Worm (Caenorhabditis elegans) whole organism, young adult: ENCODE measurements around the gene srh-212.

ENCODE experiments used
- B0019.2 ChIP-seq: fragments of 200-800 bp; sonication (Bioruptor generic); conservative IDR thresholded peaks from 2 replicates; pipeline ENCODE4 v1.3.6; 2022; ENCODE audit warnings: missing genetic modification reagents, missing genetic modification characterization, missing compliant biosample characterization
- B0035.1 ChIP-seq: sonication (generic microtip); optimal IDR thresholded peaks from 2 replicates; lab custom pipeline; 2016; ENCODE audit warnings: missing genetic modification characterization, mild to moderate bottlenecking, missing compliant biosample characterization, missing genotype, missing genetic modification reagents
- C17E4.6 ChIP-seq: fragments of 200-800 bp; sonication (Bioruptor generic); IDR thresholded peaks from 2 replicates; pipeline ENCODE4 v1.3.6; 2022; ENCODE audit warnings: missing genetic modification reagents, missing genetic modification characterization, missing compliant biosample characterization
- D2030.7 ChIP-seq: fragments of 200-800 bp; sonication (Bioruptor generic); IDR thresholded peaks from 2 replicates; pipeline ENCODE4 v1.3.6; 2022; ENCODE audit warnings: missing genetic modification reagents, missing genetic modification characterization, missing compliant biosample characterization
- F33H1.4 ChIP-seq: fragments of 200-800 bp; sonication (Bioruptor generic); IDR thresholded peaks from 2 replicates; pipeline ENCODE4 v1.3.6; 2022; ENCODE audit warnings: missing genetic modification reagents, missing genetic modification characterization, missing compliant biosample characterization
- F39B2.1 ChIP-seq: fragments of 200-800 bp; sonication (Bioruptor generic); IDR thresholded peaks from 2 replicates; pipeline ENCODE4 v1.3.6; 2022; ENCODE audit warnings: missing genetic modification reagents, missing genetic modification characterization, missing compliant biosample characterization
- F52B5.7 ChIP-seq: sonication (generic microtip); optimal IDR thresholded peaks from 2 replicates; lab custom pipeline; 2016; ENCODE audit warnings: mild to moderate bottlenecking, missing genetic modification characterization, missing compliant biosample characterization
- ZK185.1 ChIP-seq: sonication (generic microtip); optimal IDR thresholded peaks from 2 replicates; lab custom pipeline; 2016; ENCODE audit warnings: mild to moderate bottlenecking, missing genetic modification characterization, missing compliant biosample characterization; ENCODE audit not compliant: poor library complexity, severe bottlenecking
- ama-1 ChIP-seq, 3 experiments: fragments of 150-350 bp in 1 of 3; sonication (generic microtip) in 2 of 3; optimal IDR thresholded peaks; 2 replicates each; lab custom pipeline; 2014 to 2018; ENCODE audit warnings: missing biosample characterization in 2 of 3, missing genetic modification characterization in 2 of 3, missing genetic modification reagents in 2 of 3
- aptf-2 ChIP-seq: fragments of 200-800 bp; sonication (Bioruptor generic); conservative IDR thresholded peaks from 2 replicates; pipeline ENCODE4 v1.3.6; 2022; ENCODE audit warnings: missing genetic modification reagents, missing genetic modification characterization, missing compliant biosample characterization
- aptf-3 ChIP-seq: fragments of 200-800 bp; sonication (Bioruptor generic); IDR thresholded peaks from 2 replicates; pipeline ENCODE4 v1.3.6; 2022; ENCODE audit warnings: missing genetic modification characterization, missing compliant biosample characterization
- attf-3 ChIP-seq: fragments of 200-800 bp; sonication (Bioruptor generic); conservative IDR thresholded peaks from 2 replicates; pipeline ENCODE4 v1.3.6; 2022; ENCODE audit warnings: missing genetic modification reagents, missing genetic modification characterization, missing compliant biosample characterization
- attf-5 ChIP-seq: fragments of 200-800 bp; sonication (Bioruptor generic); optimal IDR thresholded peaks from 2 replicates; lab custom pipeline; 2018; ENCODE audit warnings: mild to moderate bottlenecking, missing genetic modification characterization, missing compliant biosample characterization
- cebp-1 ChIP-seq, 2 experiments: fragments of 200-800 bp in 1 of 2; sonication (Bioruptor generic) in 1 of 2; sonication (generic microtip) in 1 of 2; IDR thresholded peaks in 1 of 2; optimal IDR thresholded peaks in 1 of 2; 2 replicates each; pipeline versions ENCODE4 v1.3.6 to Lab custom; 2017 to 2022; ENCODE audit warnings: missing compliant biosample characterization in 2 of 2, missing genetic modification characterization in 2 of 2, mild to moderate bottlenecking in 1 of 2, missing genetic modification reagents in 1 of 2, moderate library complexity in 1 of 2
- cebp-2 ChIP-seq: fragments of 200-800 bp; sonication (Bioruptor generic); IDR thresholded peaks from 2 replicates; pipeline ENCODE4 v1.3.6; 2022; ENCODE audit warnings: missing genetic modification characterization, missing compliant biosample characterization
- ceh-79 ChIP-seq: sonication (generic microtip); optimal IDR thresholded peaks from 2 replicates; lab custom pipeline; 2017; ENCODE audit warnings: mild to moderate bottlenecking, missing genetic modification characterization, missing compliant biosample characterization
- efl-1 ChIP-seq: fragments of 150-350 bp; optimal IDR thresholded peaks from 2 replicates; lab custom pipeline; 2014; ENCODE audit warnings: missing biosample characterization, missing genetic modification reagents, missing genetic modification characterization
- ekl-4 ChIP-seq: fragments of 200-800 bp; sonication (Bioruptor generic); IDR thresholded peaks from 2 replicates; pipeline ENCODE4 v1.3.6; 2022; ENCODE audit warnings: missing genetic modification reagents, missing genetic modification characterization, missing compliant biosample characterization
- fkh-3 ChIP-seq: sonication (generic microtip); optimal IDR thresholded peaks from 2 replicates; lab custom pipeline; 2016; ENCODE audit warnings: mild to moderate bottlenecking, missing genetic modification characterization, missing compliant biosample characterization
- him-1 ChIP-seq: sonication (generic microtip); optimal IDR thresholded peaks from 2 replicates; lab custom pipeline; 2016; ENCODE audit warnings: missing genotype, missing genetic modification reagents, missing genetic modification characterization, missing compliant biosample characterization
- hmg-1.2 ChIP-seq: fragments of 200-800 bp; sonication (Bioruptor generic); IDR thresholded peaks from 2 replicates; pipeline ENCODE4 v1.3.6; 2022; ENCODE audit warnings: missing genetic modification reagents, missing genetic modification characterization, missing compliant biosample characterization
- hmg-20 ChIP-seq: fragments of 200-800 bp; sonication (Bioruptor generic); IDR thresholded peaks from 2 replicates; pipeline ENCODE4 v1.3.6; 2022; ENCODE audit warnings: missing genetic modification reagents, missing genetic modification characterization, missing compliant biosample characterization
- hsf-1 ChIP-seq: fragments of 200-800 bp; sonication (Bioruptor generic); IDR thresholded peaks from 2 replicates; pipeline ENCODE4 v1.3.6; 2022; ENCODE audit warnings: missing genetic modification reagents, missing genetic modification characterization, missing compliant biosample characterization
- lag-1 ChIP-seq: fragments of 200-800 bp; sonication (Bioruptor generic); IDR thresholded peaks from 2 replicates; pipeline ENCODE4 v1.3.6; 2022; ENCODE audit warnings: missing genetic modification reagents, missing genetic modification characterization, missing compliant biosample characterization
- lin-40 ChIP-seq: sonication (generic microtip); optimal IDR thresholded peaks from 2 replicates; lab custom pipeline; 2016; ENCODE audit warnings: missing genetic modification characterization, mild to moderate bottlenecking, missing compliant biosample characterization, missing genotype, missing genetic modification reagents
- lin-54 ChIP-seq: fragments of 200-800 bp; sonication (Bioruptor generic); optimal IDR thresholded peaks from 2 replicates; lab custom pipeline; 2018; ENCODE audit warnings: mild to moderate bottlenecking, missing genetic modification characterization, missing compliant biosample characterization
- lsl-1 ChIP-seq: fragments of 200-800 bp; sonication (Bioruptor generic); optimal IDR thresholded peaks from 2 replicates; lab custom pipeline; 2018; ENCODE audit warnings: mild to moderate bottlenecking, missing genetic modification characterization, moderate library complexity, missing compliant biosample characterization
- madf-6 ChIP-seq: fragments of 200-800 bp; sonication (Bioruptor generic); IDR thresholded peaks from 2 replicates; pipeline ENCODE4 v1.3.6; 2022; ENCODE audit warnings: missing genetic modification reagents, missing genetic modification characterization, missing compliant biosample characterization
- mcd-1 ChIP-seq: fragments of 200-800 bp; sonication (Bioruptor generic); IDR thresholded peaks from 2 replicates; pipeline ENCODE4 v1.3.6; 2022; ENCODE audit warnings: missing genetic modification reagents, missing genetic modification characterization, missing compliant biosample characterization
- nfya-2 ChIP-seq: fragments of 200-800 bp; sonication (Bioruptor generic); IDR thresholded peaks from 2 replicates; pipeline ENCODE4 v1.3.6; 2022; ENCODE audit warnings: missing genetic modification reagents, missing genetic modification characterization, missing compliant biosample characterization
- nfyb-1 ChIP-seq: fragments of 200-800 bp; sonication (Bioruptor generic); IDR thresholded peaks from 2 replicates; pipeline ENCODE4 v1.3.6; 2022; ENCODE audit warnings: missing genetic modification reagents, missing genetic modification characterization, missing compliant biosample characterization
- nhr-90 ChIP-seq: sonication (generic microtip); optimal IDR thresholded peaks from 2 replicates; lab custom pipeline; 2016; ENCODE audit warnings: missing genotype, mild to moderate bottlenecking, missing genetic modification characterization, missing compliant biosample characterization
- pbrm-1 ChIP-seq: fragments of 200-800 bp; sonication (Bioruptor generic); IDR thresholded peaks from 2 replicates; pipeline ENCODE4 v1.3.6; 2022; ENCODE audit warnings: missing genetic modification reagents, missing genetic modification characterization, missing compliant biosample characterization
- repo-1 ChIP-seq: sonication (generic microtip); optimal IDR thresholded peaks from 2 replicates; lab custom pipeline; 2017; ENCODE audit warnings: mild to moderate bottlenecking, missing genetic modification characterization, missing compliant biosample characterization
- rpc-1 ChIP-seq, 2 experiments: fragments of 150-350 bp in 1 of 2; sonication (generic microtip) in 1 of 2; optimal IDR thresholded peaks; 2 replicates each; lab custom pipeline; 2014 to 2018; ENCODE audit warnings: missing biosample characterization in 1 of 2, missing genetic modification characterization in 1 of 2, missing genetic modification reagents in 1 of 2, missing genotype in 1 of 2
- snpc-1.3 ChIP-seq: sonication (generic microtip); optimal IDR thresholded peaks from 2 replicates; lab custom pipeline; 2017; ENCODE audit warnings: missing genetic modification characterization, mild to moderate bottlenecking, missing compliant biosample characterization, antibody characterized with exemption, moderate library complexity, missing genotype, missing genetic modification reagents; ENCODE audit not compliant: insufficient read depth
- snpc-3.4 ChIP-seq: sonication (generic microtip); optimal IDR thresholded peaks from 2 replicates; lab custom pipeline; 2017; ENCODE audit warnings: missing genetic modification characterization, mild to moderate bottlenecking, missing compliant biosample characterization, antibody characterized with exemption, moderate library complexity, missing genotype, missing genetic modification reagents
- tbp1 ChIP-seq: fragments of 200-800 bp; sonication (Bioruptor generic); optimal IDR thresholded peaks from 2 replicates; lab custom pipeline; 2018; ENCODE audit warnings: mild to moderate bottlenecking, missing genetic modification characterization, missing compliant biosample characterization
- tlf-1 ChIP-seq: fragments of 200-800 bp; sonication (Bioruptor generic); optimal IDR thresholded peaks from 2 replicates; lab custom pipeline; 2018; ENCODE audit warnings: mild to moderate bottlenecking, missing genetic modification characterization, missing compliant biosample characterization
- xnd-1 ChIP-seq: sonication (generic microtip); optimal IDR thresholded peaks from 2 replicates; lab custom pipeline; 2016; ENCODE audit warnings: missing genotype, missing genetic modification reagents, missing genetic modification characterization, missing compliant biosample characterization
- ztf-18 ChIP-seq: sonication (generic microtip); optimal IDR thresholded peaks from 2 replicates; lab custom pipeline; 2016; ENCODE audit warnings: missing genotype, mild to moderate bottlenecking, missing genetic modification characterization, missing compliant biosample characterization
- ztf-22 ChIP-seq: fragments of 200-800 bp; sonication (Bioruptor generic); optimal IDR thresholded peaks from 2 replicates; lab custom pipeline; 2018; ENCODE audit warnings: mild to moderate bottlenecking, missing genetic modification characterization, moderate library complexity, missing compliant biosample characterization
- ztf-3 ChIP-seq: fragments of 200-800 bp; sonication (Bioruptor generic); optimal IDR thresholded peaks from 2 replicates; lab custom pipeline; 2018; ENCODE audit warnings: mild to moderate bottlenecking, missing genetic modification characterization, missing compliant biosample characterization

srh-212 gene

ce11 chrV:3586014-3586689 is 10.8 kb downstream of the srh-212 start, which contains the start of the genes rpl-11.1 and T22F3.2:
Gene rpl-11.1 (minus strand): TSS chrV:3586064.
Gene T22F3.2 (plus strand): TSS chrV:3586639.
- TF ChIP-seq him-1 (tag; lab: Kevin White, UChicago) (no peak), tbp1 (GFP tag; lab: Kevin White, UChicago) (no peak), ekl-4 (GFP tag; lab: Robert Waterston, UW) (0 out of 2 replicates have a peak, but pooled peaks have one; percentile 20), lag-1 (GFP tag; lab: Robert Waterston, UW) (no peak), ztf-3 (GFP tag; lab: Kevin White, UChicago) (no peak), lin-54 (GFP tag; lab: Kevin White, UChicago) (no peak), attf-5 (GFP tag; lab: Kevin White, UChicago) (peak; percentile 41), hmg-1.2 (GFP tag; lab: Robert Waterston, UW) (peak; percentile 91), efl-1 (GFP tag; lab: Kevin White, UChicago) (no peak), nfya-2 (GFP tag; lab: Robert Waterston, UW) (no peak), cebp-1 (GFP tag; IDR thresholded peaks at IDR 0.05; lab: Robert Waterston, UW) (no peak), cebp-1 (tag; optimal IDR thresholded peaks at IDR 0.05; lab: Kevin White, UChicago) (peak; percentile 23), nhr-90 (tag; lab: Kevin White, UChicago) (no peak), F52B5.7 (tag; lab: Kevin White, UChicago) (no peak), lsl-1 (peak; percentile 47), F33H1.4 (GFP tag; lab: Robert Waterston, UW) (peak; percentile 19; the same call in 1 of the 2 replicates), mcd-1 (no peak), B0035.1 (tag; lab: Kevin White, UChicago) (no peak), nfyb-1 (GFP tag; lab: Robert Waterston, UW) (0 out of 2 replicates have a peak, but pooled peaks have one; percentile 17), B0019.2 (GFP tag; lab: Robert Waterston, UW) (no peak), madf-6 (GFP tag; lab: Robert Waterston, UW) (peak; percentile 9; the same call in 1 of the 2 replicates), snpc-1.3 (tag; lab: Kevin White, UChicago) (no peak), attf-3 (GFP tag; lab: Robert Waterston, UW) (no peak), pbrm-1 (GFP tag; lab: Robert Waterston, UW) (no peak), ztf-18 (tag; lab: Kevin White, UChicago) (no peak), repo-1 (tag; lab: Kevin White, UChicago) (no peak)

DNA sequence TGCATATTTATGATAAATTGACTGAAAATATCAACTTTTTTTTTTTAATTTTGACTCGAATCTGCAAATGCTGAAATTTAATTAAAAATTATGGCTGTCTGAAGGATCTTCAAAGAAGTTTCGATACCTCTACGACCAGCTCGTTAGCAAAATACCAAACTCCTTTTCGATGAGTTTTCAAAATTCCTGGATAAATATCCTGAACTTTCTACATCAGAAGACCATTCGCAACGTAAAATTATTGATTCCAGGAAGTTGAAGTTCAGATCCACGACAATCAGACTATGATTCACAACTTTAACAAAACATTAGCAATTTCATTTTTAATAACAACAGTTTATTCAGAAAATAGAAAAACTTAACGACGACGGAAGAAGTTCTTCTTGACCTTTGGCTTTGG is 11.9 kb downstream of the srh-212 start:
- TF ChIP-seq ceh-79 (tag; lab: Kevin White, UChicago) (peak; percentile 2), D2030.7 (peak; percentile 88), cebp-2 (GFP tag; lab: Robert Waterston, UW) (0 out of 2 replicates have a peak, but pooled peaks have one; percentile 52), fkh-3 (no peak), lin-40 (tag; lab: Kevin White, UChicago) (no peak), rpc-1 (optimal IDR thresholded peaks at IDR 0.05; lab: Kevin White, UChicago) (no peak), rpc-1 (tag; optimal IDR thresholded peaks at IDR 0.05; lab: Kevin White, UChicago) (peak; percentile 15), hsf-1 (GFP tag; lab: Robert Waterston, UW) (peak; percentile 73), C17E4.6 (peak; percentile 54; the same call in 1 of the 2 replicates), xnd-1 (tag; lab: Kevin White, UChicago) (peak; percentile 48), F33H1.4 (GFP tag; lab: Robert Waterston, UW) (peak; percentile 54; the same call in 1 of the 2 replicates), lsl-1 (peak; percentile 48), F39B2.1 (0 out of 2 replicates have a peak, but pooled peaks have one; percentile 34), tlf-1 (GFP tag; lab: Kevin White, UChicago) (peak; percentile 73), aptf-2 (GFP tag; lab: Robert Waterston, UW) (no peak), ZK185.1 (tag; lab: Kevin White, UChicago) (no peak), aptf-3 (GFP tag; lab: Robert Waterston, UW) (peak; percentile 81), hmg-20 (GFP tag; lab: Robert Waterston, UW) (0 out of 2 replicates have a peak, but pooled peaks have one; percentile 11), ztf-22 (GFP tag; lab: Kevin White, UChicago) (no peak), madf-6 (GFP tag; lab: Robert Waterston, UW) (peak; percentile 84), ztf-3 (GFP tag; lab: Kevin White, UChicago) (no peak), snpc-3.4 (tag; lab: Kevin White, UChicago) (peak; percentile 53), F52B5.7 (tag; lab: Kevin White, UChicago) (peak; percentile 9), tbp1 (GFP tag; lab: Kevin White, UChicago) (peak; percentile 47), ama-1 (optimal IDR thresholded peaks at IDR 0.05; lab: Kevin White, UChicago) (no peak), ama-1 (GFP tag; optimal IDR thresholded peaks at IDR 0.05; lab: Kevin White, UChicago) (peak; percentile 67 to 71)
